Worm (Caenorhabditis elegans) whole organism, young adult: ENCODE results near the gene C26F1.1.

Source experiments
- D2030.7 ChIP-seq: fragments of 200-800 bp; sonication (Bioruptor generic); IDR thresholded peaks from 2 replicates; pipeline ENCODE4 v1.3.6; 2022; ENCODE audit warnings: missing genetic modification reagents, missing genetic modification characterization, missing compliant biosample characterization
- F37B4.10 ChIP-seq: fragments of 200-800 bp; sonication (Bioruptor generic); IDR thresholded peaks from 2 replicates; pipeline ENCODE4 v1.3.6; 2022; ENCODE audit warnings: missing genetic modification characterization, missing compliant biosample characterization
- F49E8.2 ChIP-seq: sonication (generic microtip); optimal IDR thresholded peaks from 3 replicates; lab custom pipeline; 2017; ENCODE audit warnings: missing genetic modification characterization, mild to moderate bottlenecking, missing compliant biosample characterization, antibody characterized with exemption, moderate library complexity; ENCODE audit not compliant: insufficient read depth
- ama-1 ChIP-seq, 3 experiments: fragments of 150-350 bp in 1 of 3; sonication (generic microtip) in 2 of 3; optimal IDR thresholded peaks; 2 replicates each; lab custom pipeline; 2014 to 2018; ENCODE audit warnings: missing biosample characterization in 2 of 3, missing genetic modification characterization in 2 of 3, missing genetic modification reagents in 2 of 3
- lin-35 ChIP-seq, 3 experiments: fragments of 150-350 bp in 2 of 3; sonication (generic microtip) in 1 of 3; optimal IDR thresholded peaks; 2 replicates each; lab custom pipeline; 2014 to 2018; ENCODE audit warnings: missing biosample characterization in 3 of 3, missing genetic modification characterization in 3 of 3, missing genetic modification reagents in 3 of 3
- snpc-4 ChIP-seq, 5 experiments: fragments of 150-350 bp in 1 of 5; sonication (generic microtip) in 4 of 5; optimal IDR thresholded peaks; 2 replicates each; lab custom pipeline; 2014 to 2018; ENCODE audit warnings: missing genetic modification characterization in 5 of 5, missing biosample characterization in 3 of 5, antibody characterized with exemption in 2 of 5, mild to moderate bottlenecking in 2 of 5, missing compliant biosample characterization in 2 of 5, missing genotype in 2 of 5, moderate library complexity in 2 of 5, missing genetic modification reagents in 1 of 5

ce11 chrV:7825836-7826235, 40.6 kb downstream of the C26F1.1 start:
- TF ChIP-seq lin-35 (GFP tag; optimal IDR thresholded peaks at IDR 0.05; lab: Kevin White, UChicago) (no peak), ama-1 (optimal IDR thresholded peaks at IDR 0.05; lab: Kevin White, UChicago) (no peak), ama-1 (GFP tag; optimal IDR thresholded peaks at IDR 0.05; lab: Kevin White, UChicago) (no peak), D2030.7 (GFP tag; lab: Robert Waterston, UW) (no peak), F37B4.10 (GFP tag; lab: Robert Waterston, UW) (no peak), F49E8.2 (no peak), snpc-4 (GFP tag; optimal IDR thresholded peaks at IDR 0.05; lab: Kevin White, UChicago) (no peak), snpc-4 (tag; optimal IDR thresholded peaks at IDR 0.05; lab: Kevin White, UChicago) (no peak)
